Worm (Caenorhabditis elegans) whole organism, young adult: ENCODE results near the gene C34C12.6.
A peak's percentile ranks its signal among the peaks of the same experiment; 100 is the strongest.

Experiments used
- B0035.1 ChIP-seq: sonication (generic microtip); optimal IDR thresholded peaks from 2 replicates; lab custom pipeline; 2016; ENCODE audit warnings: missing genetic modification characterization, mild to moderate bottlenecking, missing compliant biosample characterization, missing genotype, missing genetic modification reagents
- B0336.3 ChIP-seq: fragments of 200-800 bp; sonication (Bioruptor generic); IDR thresholded peaks from 2 replicates; pipeline ENCODE4 v1.3.6; 2022; ENCODE audit warnings: missing genetic modification characterization, missing compliant biosample characterization
- C06A6.2 ChIP-seq: fragments of 200-800 bp; sonication (Bioruptor generic); conservative IDR thresholded peaks from 2 replicates; pipeline ENCODE4 v1.3.6; 2022; ENCODE audit warnings: missing genetic modification characterization, missing compliant biosample characterization
- D2030.7 ChIP-seq: fragments of 200-800 bp; sonication (Bioruptor generic); IDR thresholded peaks from 2 replicates; pipeline ENCODE4 v1.3.6; 2022; ENCODE audit warnings: missing genetic modification reagents, missing genetic modification characterization, missing compliant biosample characterization
- F23B12.7 ChIP-seq: sonication (generic microtip); optimal IDR thresholded peaks from 2 replicates; lab custom pipeline; 2017; ENCODE audit warnings: missing genetic modification characterization, mild to moderate bottlenecking, missing compliant biosample characterization, antibody characterized with exemption, moderate library complexity; ENCODE audit not compliant: insufficient read depth
- F37B4.10 ChIP-seq: fragments of 200-800 bp; sonication (Bioruptor generic); IDR thresholded peaks from 2 replicates; pipeline ENCODE4 v1.3.6; 2022; ENCODE audit warnings: missing genetic modification characterization, missing compliant biosample characterization
- F55B11.4 ChIP-seq: sonication (generic microtip); optimal IDR thresholded peaks from 2 replicates; lab custom pipeline; 2016; ENCODE audit warnings: missing compliant biosample characterization, missing genetic modification characterization, borderline replicate concordance; ENCODE audit not compliant: insufficient read depth
- T26A5.8 ChIP-seq: sonication (generic microtip); optimal IDR thresholded peaks from 2 replicates; lab custom pipeline; 2016; ENCODE audit warnings: missing genetic modification characterization, missing compliant biosample characterization
- Y67H2A.10 ChIP-seq: fragments of 200-800 bp; sonication (Bioruptor generic); conservative IDR thresholded peaks from 2 replicates; pipeline ENCODE4 v1.3.6; 2022; ENCODE audit warnings: missing genetic modification reagents, missing genetic modification characterization, missing compliant biosample characterization
- Y95B8A.8 ChIP-seq: fragments of 200-800 bp; sonication (Bioruptor generic); IDR thresholded peaks from 2 replicates; pipeline ENCODE4 v1.3.6; 2022; ENCODE audit warnings: missing genetic modification reagents, missing genetic modification characterization, missing compliant biosample characterization
- akir-1 ChIP-seq: fragments of 200-800 bp; sonication (Bioruptor generic); optimal IDR thresholded peaks from 2 replicates; lab custom pipeline; 2018; ENCODE audit warnings: mild to moderate bottlenecking, missing genetic modification characterization, moderate library complexity, missing compliant biosample characterization
- cebp-2 ChIP-seq: fragments of 200-800 bp; sonication (Bioruptor generic); IDR thresholded peaks from 2 replicates; pipeline ENCODE4 v1.3.6; 2022; ENCODE audit warnings: missing genetic modification characterization, missing compliant biosample characterization
- ceh-58 ChIP-seq: fragments of 200-800 bp; sonication (Bioruptor generic); IDR thresholded peaks from 2 replicates; pipeline ENCODE4 v1.3.6; 2022; ENCODE audit warnings: missing genetic modification characterization, missing compliant biosample characterization
- ceh-91 ChIP-seq: fragments of 200-800 bp; sonication (Bioruptor generic); IDR thresholded peaks from 2 replicates; pipeline ENCODE4 v1.3.6; 2022; ENCODE audit warnings: missing genetic modification reagents, missing genetic modification characterization, missing compliant biosample characterization
- chd-7 ChIP-seq: sonication (generic microtip); optimal IDR thresholded peaks from 2 replicates; lab custom pipeline; 2016; ENCODE audit warnings: mild to moderate bottlenecking, missing genetic modification characterization, moderate library complexity, missing compliant biosample characterization
- die-1 ChIP-seq: sonication (generic microtip); optimal IDR thresholded peaks from 2 replicates; lab custom pipeline; 2016; ENCODE audit warnings: missing genotype, mild to moderate bottlenecking, missing genetic modification characterization, missing compliant biosample characterization
- dox-1 ChIP-seq: fragments of 200-800 bp; sonication (Bioruptor generic); IDR thresholded peaks from 2 replicates; pipeline ENCODE4 v1.3.6; 2022; ENCODE audit warnings: missing genetic modification reagents, missing genetic modification characterization, missing compliant biosample characterization
- egl-44 ChIP-seq: fragments of 200-800 bp; sonication (Bioruptor generic); IDR thresholded peaks from 2 replicates; pipeline ENCODE4 v1.3.6; 2022; ENCODE audit warnings: missing genetic modification reagents, missing genetic modification characterization, missing compliant biosample characterization
- ekl-4 ChIP-seq: fragments of 200-800 bp; sonication (Bioruptor generic); IDR thresholded peaks from 2 replicates; pipeline ENCODE4 v1.3.6; 2022; ENCODE audit warnings: missing genetic modification reagents, missing genetic modification characterization, missing compliant biosample characterization
- ets-4 ChIP-seq: fragments of 200-800 bp; sonication (Bioruptor generic); optimal IDR thresholded peaks from 2 replicates; lab custom pipeline; 2018; ENCODE audit warnings: mild to moderate bottlenecking, missing genetic modification characterization, missing compliant biosample characterization
- fkh-3 ChIP-seq: sonication (generic microtip); optimal IDR thresholded peaks from 2 replicates; lab custom pipeline; 2016; ENCODE audit warnings: mild to moderate bottlenecking, missing genetic modification characterization, missing compliant biosample characterization
- gei-17 ChIP-seq: fragments of 200-800 bp; sonication (Bioruptor generic); optimal IDR thresholded peaks from 2 replicates; lab custom pipeline; 2018; ENCODE audit warnings: mild to moderate bottlenecking, missing genetic modification characterization, missing compliant biosample characterization
- hsf-1 ChIP-seq: fragments of 200-800 bp; sonication (Bioruptor generic); IDR thresholded peaks from 2 replicates; pipeline ENCODE4 v1.3.6; 2022; ENCODE audit warnings: missing genetic modification reagents, missing genetic modification characterization, missing compliant biosample characterization
- let-526 ChIP-seq: fragments of 200-800 bp; sonication (Bioruptor generic); IDR thresholded peaks from 2 replicates; pipeline ENCODE4 v1.3.6; 2022; ENCODE audit warnings: missing genetic modification reagents, missing genetic modification characterization, missing compliant biosample characterization
- lin-26 ChIP-seq: fragments of 200-800 bp; sonication (Bioruptor generic); IDR thresholded peaks from 2 replicates; pipeline ENCODE4 v1.3.6; 2022; ENCODE audit warnings: missing genetic modification reagents, missing genetic modification characterization, missing compliant biosample characterization
- lin-40 ChIP-seq: sonication (generic microtip); optimal IDR thresholded peaks from 2 replicates; lab custom pipeline; 2016; ENCODE audit warnings: missing genetic modification characterization, mild to moderate bottlenecking, missing compliant biosample characterization, missing genotype, missing genetic modification reagents
- mel-28 ChIP-seq: sonication (generic microtip); optimal IDR thresholded peaks from 2 replicates; lab custom pipeline; 2016; ENCODE audit warnings: borderline replicate concordance, mild to moderate bottlenecking, missing genetic modification characterization, missing compliant biosample characterization
- mxl-1 ChIP-seq: sonication (generic microtip); optimal IDR thresholded peaks from 2 replicates; lab custom pipeline; 2016; ENCODE audit warnings: missing genetic modification characterization, missing compliant biosample characterization
- nfya-1 ChIP-seq: sonication (generic microtip); optimal IDR thresholded peaks from 2 replicates; lab custom pipeline; 2017; ENCODE audit warnings: antibody characterized with exemption, missing compliant biosample characterization, missing genetic modification characterization, borderline replicate concordance; ENCODE audit not compliant: insufficient read depth
- nfyb-1 ChIP-seq: fragments of 200-800 bp; sonication (Bioruptor generic); IDR thresholded peaks from 2 replicates; pipeline ENCODE4 v1.3.6; 2022; ENCODE audit warnings: missing genetic modification reagents, missing genetic modification characterization, missing compliant biosample characterization
- pbrm-1 ChIP-seq: fragments of 200-800 bp; sonication (Bioruptor generic); IDR thresholded peaks from 2 replicates; pipeline ENCODE4 v1.3.6; 2022; ENCODE audit warnings: missing genetic modification reagents, missing genetic modification characterization, missing compliant biosample characterization
- tbx-9 ChIP-seq: sonication (generic microtip); optimal IDR thresholded peaks from 2 replicates; lab custom pipeline; 2016; ENCODE audit warnings: borderline replicate concordance, missing genetic modification characterization, inconsistent platforms, missing compliant biosample characterization
- xnd-1 ChIP-seq: sonication (generic microtip); optimal IDR thresholded peaks from 2 replicates; lab custom pipeline; 2016; ENCODE audit warnings: missing genotype, missing genetic modification reagents, missing genetic modification characterization, missing compliant biosample characterization
- zfh-2 ChIP-seq: fragments of 200-800 bp; sonication (Bioruptor generic); conservative IDR thresholded peaks from 2 replicates; pipeline ENCODE4 v1.3.6; 2022; ENCODE audit warnings: missing genetic modification reagents, missing genetic modification characterization, missing compliant biosample characterization
- ztf-26 ChIP-seq: sonication (generic microtip); optimal IDR thresholded peaks from 2 replicates; lab custom pipeline; 2017; ENCODE audit warnings: missing genetic modification characterization, missing compliant biosample characterization
- ztf-3 ChIP-seq: fragments of 200-800 bp; sonication (Bioruptor generic); optimal IDR thresholded peaks from 2 replicates; lab custom pipeline; 2018; ENCODE audit warnings: mild to moderate bottlenecking, missing genetic modification characterization, missing compliant biosample characterization
- ztf-6 ChIP-seq: fragments of 200-800 bp; sonication (Bioruptor generic); IDR thresholded peaks from 2 replicates; pipeline ENCODE4 v1.3.6; 2022; ENCODE audit warnings: missing genetic modification reagents, missing genetic modification characterization, missing compliant biosample characterization

C34C12.6 gene

DNA sequence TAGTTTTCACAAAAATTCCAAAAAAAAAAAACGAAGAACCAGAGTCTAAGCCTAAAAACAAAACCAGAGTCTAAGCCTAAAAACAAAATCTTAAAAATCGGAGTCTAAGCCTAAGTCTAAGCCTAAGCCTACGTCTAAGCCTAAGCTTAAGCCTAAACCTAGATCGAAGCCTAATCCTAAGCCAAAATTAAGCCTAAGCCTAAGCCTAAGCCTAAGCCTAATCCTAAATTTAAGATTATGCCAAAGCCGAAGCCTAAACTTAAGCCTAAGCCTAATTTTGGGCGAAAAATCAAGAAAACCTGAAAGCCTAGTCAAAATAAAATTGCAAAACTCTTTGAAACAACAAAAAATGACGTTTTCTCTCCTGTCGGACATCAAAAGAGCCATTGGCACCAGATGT, 5.0 kb upstream of the C34C12.6 start:
- TF ChIP-seq lin-40 (tag; lab: Kevin White, UChicago) (no peak), F55B11.4 (no peak), C06A6.2 (no peak), T26A5.8 (tag; lab: Kevin White, UChicago) (no peak), F23B12.7 (no peak), ztf-26 (tag; lab: Kevin White, UChicago) (no peak), lin-26 (no peak), D2030.7 (GFP tag; lab: Robert Waterston, UW) (no peak), ceh-58 (no peak), ceh-91 (GFP tag; lab: Robert Waterston, UW) (no peak), ets-4 (no peak)

ce11 chrIII:3478795-3479398, 3.5 kb upstream of the C34C12.6 start:
- TF ChIP-seq nfyb-1 (GFP tag; lab: Robert Waterston, UW) (0 out of 2 replicates have a peak, but pooled peaks have one; percentile 35), pbrm-1 (GFP tag; lab: Robert Waterston, UW) (no peak)

ce11 chrIII:3480236-3480635, 2.2 kb upstream of the C34C12.6 start:
- TF ChIP-seq chd-7 (tag; lab: Kevin White, UChicago) (no peak), B0035.1 (tag; lab: Kevin White, UChicago) (no peak), gei-17 (GFP tag; lab: Kevin White, UChicago) (no peak), zfh-2 (GFP tag; lab: Robert Waterston, UW) (no peak), fkh-3 (tag; lab: Kevin White, UChicago) (no peak), ekl-4 (GFP tag; lab: Robert Waterston, UW) (no peak), die-1 (tag; lab: Kevin White, UChicago) (no peak), mel-28 (tag; lab: Kevin White, UChicago) (no peak), Y95B8A.8 (no peak), B0336.3 (GFP tag; lab: Robert Waterston, UW) (no peak), F37B4.10 (GFP tag; lab: Robert Waterston, UW) (no peak), ztf-6 (GFP tag; lab: Robert Waterston, UW) (no peak), nfya-1 (no peak)

- no peak for TF ChIP-seq akir-1
- no peak for TF ChIP-seq Y67H2A.10 (GFP tag; lab: Robert Waterston, UW)
- TF ChIP-seq pbrm-1 (GFP tag; lab: Robert Waterston, UW): no peak
- TF ChIP-seq cebp-2 (GFP tag; lab: Robert Waterston, UW): no peak
- no peak for TF ChIP-seq xnd-1 (tag; lab: Kevin White, UChicago)
- TF ChIP-seq hsf-1 (GFP tag; lab: Robert Waterston, UW): no peak
- no peak for TF ChIP-seq egl-44
- no peak for TF ChIP-seq chd-7 (tag; lab: Kevin White, UChicago)
- TF ChIP-seq ets-4: no peak
- no peak for TF ChIP-seq tbx-9 (tag; lab: Kevin White, UChicago)
- TF ChIP-seq let-526 (GFP tag; lab: Robert Waterston, UW): no peak
- no peak for TF ChIP-seq mxl-1 (tag; lab: Kevin White, UChicago)
- TF ChIP-seq nfyb-1 (GFP tag; lab: Robert Waterston, UW): no peak
- TF ChIP-seq ztf-26 (tag; lab: Kevin White, UChicago): no peak
- no peak for TF ChIP-seq dox-1 (GFP tag; lab: Robert Waterston, UW)
- TF ChIP-seq ztf-3 (GFP tag; lab: Kevin White, UChicago): no peak
- no peak for TF ChIP-seq C06A6.2
- TF ChIP-seq, all 124 proteins: peak for 0
These were observed 1.4 kb upstream of the C34C12.6 start for ce11 chrIII:3480950-3481349.
